Worm (Caenorhabditis elegans) whole organism, L3 larva: ENCODE data around the gene hpd-1.

Source experiments
- tbx-2 ChIP-seq: sonication (generic microtip); optimal IDR thresholded peaks from 2 replicates; lab custom pipeline; 2016; ENCODE audit warnings: mild to moderate bottlenecking, missing genetic modification characterization, missing compliant biosample characterization
- ztf-4 ChIP-seq: fragments of 150-350 bp; optimal IDR thresholded peaks from 2 replicates; lab custom pipeline; 2014; ENCODE audit warnings: missing biosample characterization, missing genetic modification characterization

- TF ChIP-seq ztf-4 (tag; lab: Kevin White, UChicago) (no peak), tbx-2 (tag; lab: Kevin White, UChicago) (no peak)
Observed at ce11 chrIII:10537558-10537957, 2.2 kb downstream of the hpd-1 start.
